Worm (Caenorhabditis elegans): ENCODE measurements around the gene cdc-25.2.

ce11 chrV:1624340-1624739 lies 57.5 kb downstream of the cdc-25.2 start, which contains the start of gene nhr-110:
- TF ChIP-seq pha-4 (tag; optimal IDR thresholded peaks at IDR 0.05) (no peak), blmp-1 (tag; optimal IDR thresholded peaks at IDR 0.05) (no peak), unc-120 (tag; optimal IDR thresholded peaks at IDR 0.05; ENCODE audit: poor library complexity, severe bottlenecking) (no peak), lin-13 (tag; optimal IDR thresholded peaks at IDR 0.05) (no peak), M03D4.4 (tag; optimal IDR thresholded peaks at IDR 0.05) (no peak), zip-8 (tag; optimal IDR thresholded peaks at IDR 0.05) (no peak), unc-62 (GFP tag; optimal IDR thresholded peaks at IDR 0.05) (no peak)

Measured in whole organism, mixed stage, embryonic.